Worm (Caenorhabditis elegans) whole organism, L4 larva: ENCODE data around the gene C08F11.12.

Experiments used
- F37D6.2 ChIP-seq: sonication (generic microtip); optimal IDR thresholded peaks from 2 replicates; lab custom pipeline; 2016; ENCODE audit warnings: mild to moderate bottlenecking, missing genetic modification characterization, missing compliant biosample characterization
- F44E2.7 ChIP-seq: fragments of 200-800 bp; sonication (Bioruptor generic); IDR thresholded peaks from 2 replicates; pipeline ENCODE4 v2.1.2; 2022; ENCODE audit warnings: missing genetic modification characterization, missing compliant biosample characterization
- F49E8.2 ChIP-seq: sonication (generic microtip); optimal IDR thresholded peaks from 2 replicates; lab custom pipeline; 2016; ENCODE audit warnings: missing compliant biosample characterization, mild to moderate bottlenecking, missing genetic modification characterization, borderline replicate concordance
- T20F7.1 ChIP-seq: fragments of 200-800 bp; sonication (Bioruptor generic); optimal IDR thresholded peaks from 2 replicates; lab custom pipeline; 2018; ENCODE audit warnings: mild to moderate bottlenecking, missing genetic modification characterization, missing compliant biosample characterization
- ZK546.5 ChIP-seq, 2 experiments: sonication (generic microtip); optimal IDR thresholded peaks; 2 replicates each; lab custom pipeline; 2017; ENCODE audit warnings: missing biosample characterization in 2 of 2, missing genetic modification characterization in 2 of 2
- attf-4 ChIP-seq: sonication (generic microtip); optimal IDR thresholded peaks from 3 replicates; lab custom pipeline; 2017; ENCODE audit warnings: missing biosample characterization, missing genetic modification characterization
- ceh-20 ChIP-seq: fragments of 200-800 bp; sonication (Bioruptor generic); IDR thresholded peaks from 2 replicates; pipeline ENCODE4 v1.3.6; 2022; ENCODE audit warnings: missing genetic modification reagents, missing genetic modification characterization, missing compliant biosample characterization
- ceh-32 ChIP-seq: sonication (generic microtip); optimal IDR thresholded peaks from 2 replicates; lab custom pipeline; 2016; ENCODE audit warnings: mild to moderate bottlenecking, missing genetic modification characterization, missing compliant biosample characterization; ENCODE audit not compliant: poor library complexity
- cey-2 ChIP-seq: sonication (generic microtip); optimal IDR thresholded peaks from 3 replicates; lab custom pipeline; 2017; ENCODE audit warnings: missing genetic modification characterization, mild to moderate bottlenecking, missing compliant biosample characterization, antibody characterized with exemption, borderline replicate concordance; ENCODE audit not compliant: insufficient read depth
- ctbp-1 ChIP-seq: fragments of 200-800 bp; sonication (Bioruptor generic); IDR thresholded peaks from 2 replicates; pipeline ENCODE4 v1.3.6; 2022; ENCODE audit warnings: missing genetic modification reagents, missing genetic modification characterization, missing compliant biosample characterization
- fos-1 ChIP-seq: fragments of 150-350 bp; optimal IDR thresholded peaks from 2 replicates; lab custom pipeline; 2014; ENCODE audit warnings: missing biosample characterization, missing genetic modification characterization
- hlh-11 ChIP-seq: fragments of 200-800 bp; sonication (Bioruptor generic); optimal IDR thresholded peaks from 2 replicates; lab custom pipeline; 2018; ENCODE audit warnings: mild to moderate bottlenecking, missing genetic modification characterization, missing compliant biosample characterization
- hlh-30 ChIP-seq: sonication (generic microtip); optimal IDR thresholded peaks from 2 replicates; lab custom pipeline; 2017; ENCODE audit warnings: antibody characterized with exemption, mild to moderate bottlenecking, missing genetic modification characterization, missing compliant biosample characterization; ENCODE audit not compliant: insufficient read depth
- jun-1 ChIP-seq: fragments of 150-350 bp; optimal IDR thresholded peaks from 2 replicates; lab custom pipeline; 2014; ENCODE audit warnings: missing biosample characterization, missing genetic modification reagents, missing genetic modification characterization
- lin-1 ChIP-seq: fragments of 200-800 bp; sonication (Bioruptor generic); IDR thresholded peaks from 2 replicates; pipeline ENCODE4 v1.3.6; 2022; ENCODE audit warnings: missing genetic modification reagents, missing genetic modification characterization, missing compliant biosample characterization
- lin-13 ChIP-seq: fragments of 150-350 bp; optimal IDR thresholded peaks from 2 replicates; lab custom pipeline; 2014; ENCODE audit warnings: missing biosample characterization, missing genetic modification reagents, missing genetic modification characterization
- lin-15B ChIP-seq: fragments of 150-350 bp; sonication (generic microtip); optimal IDR thresholded peaks from 3 replicates; lab custom pipeline; 2014; ENCODE audit warnings: missing biosample characterization, missing genetic modification characterization
- lin-29 ChIP-seq: fragments of 200-800 bp; sonication (Bioruptor generic); IDR thresholded peaks from 2 replicates; pipeline ENCODE4 v1.3.6; 2022; ENCODE audit warnings: missing genetic modification reagents, missing genetic modification characterization, missing compliant biosample characterization
- lin-38 ChIP-seq: fragments of 200-800 bp; sonication (Bioruptor generic); IDR thresholded peaks from 2 replicates; pipeline ENCODE4 v1.3.6; 2022; ENCODE audit warnings: missing genetic modification reagents, missing genetic modification characterization, missing compliant biosample characterization
- mdl-1 ChIP-seq, 2 experiments: fragments of 150-350 bp in 1 of 2; sonication (generic microtip) in 1 of 2; optimal IDR thresholded peaks; 2 replicates each; lab custom pipeline; 2014 to 2017; ENCODE audit warnings: missing biosample characterization in 2 of 2, missing genetic modification characterization in 2 of 2
- mep-1 ChIP-seq: fragments of 150-350 bp; sonication (generic microtip); optimal IDR thresholded peaks from 3 replicates; lab custom pipeline; 2014; ENCODE audit warnings: missing biosample characterization, missing genetic modification characterization
- mes-2 ChIP-seq: sonication (generic microtip); optimal IDR thresholded peaks from 2 replicates; lab custom pipeline; 2016; ENCODE audit warnings: missing genotype, mild to moderate bottlenecking, missing genetic modification characterization, missing compliant biosample characterization; ENCODE audit not compliant: poor library complexity, severe bottlenecking
- mxl-2 ChIP-seq: fragments of 200-800 bp; sonication (Bioruptor generic); conservative IDR thresholded peaks from 2 replicates; pipeline ENCODE4 v1.3.6; 2022; ENCODE audit warnings: missing genetic modification reagents, missing genetic modification characterization, missing compliant biosample characterization
- nhr-102 ChIP-seq: sonication (generic microtip); optimal IDR thresholded peaks from 2 replicates; lab custom pipeline; 2016; ENCODE audit warnings: mild to moderate bottlenecking, missing genetic modification characterization, moderate library complexity, missing compliant biosample characterization
- nhr-237 ChIP-seq: sonication (generic microtip); optimal IDR thresholded peaks from 2 replicates; lab custom pipeline; 2017; ENCODE audit warnings: missing biosample characterization, missing genetic modification characterization
- nhr-41 ChIP-seq: fragments of 200-800 bp; sonication (Bioruptor generic); IDR thresholded peaks from 2 replicates; pipeline ENCODE4 v1.3.6; 2022; ENCODE audit warnings: missing genetic modification reagents, missing genetic modification characterization, missing compliant biosample characterization
- nhr-76 ChIP-seq: fragments of 150-350 bp; optimal IDR thresholded peaks from 2 replicates; lab custom pipeline; 2014; ENCODE audit warnings: missing biosample characterization, missing genetic modification characterization
- nhr-77 ChIP-seq: fragments of 150-350 bp; optimal IDR thresholded peaks from 2 replicates; lab custom pipeline; 2014; ENCODE audit warnings: missing biosample characterization, missing genetic modification characterization
- pha-4 ChIP-seq, 2 experiments: fragments of 150-350 bp in 1 of 2; fragments of 200-800 bp in 1 of 2; sonication (Bioruptor generic) in 1 of 2; IDR thresholded peaks in 1 of 2; optimal IDR thresholded peaks in 1 of 2; 2 replicates each; pipeline versions ENCODE4 v1.3.6 to Lab custom; 2014 to 2022; ENCODE audit warnings: missing genetic modification characterization in 2 of 2, missing genetic modification reagents in 2 of 2, missing biosample characterization in 1 of 2, missing compliant biosample characterization in 1 of 2
- php-3 ChIP-seq: fragments of 200-800 bp; sonication (Bioruptor generic); IDR thresholded peaks from 2 replicates; pipeline ENCODE4 v1.3.6; 2022; ENCODE audit warnings: missing genetic modification reagents, missing genetic modification characterization, missing compliant biosample characterization
- pqm-1 ChIP-seq: sonication (generic microtip); optimal IDR thresholded peaks from 2 replicates; lab custom pipeline; 2017; ENCODE audit warnings: missing biosample characterization, missing genetic modification characterization
- rbr-2 ChIP-seq: sonication (generic microtip); optimal IDR thresholded peaks from 2 replicates; lab custom pipeline; 2016; ENCODE audit warnings: missing genotype, missing genetic modification characterization, missing compliant biosample characterization
- set-16 ChIP-seq: fragments of 200-800 bp; sonication (Bioruptor generic); IDR thresholded peaks from 2 replicates; pipeline ENCODE4 v1.3.6; 2022; ENCODE audit warnings: missing genetic modification reagents, missing genetic modification characterization, missing compliant biosample characterization
- snpc-4 ChIP-seq: fragments of 150-350 bp; optimal IDR thresholded peaks from 2 replicates; lab custom pipeline; 2014; ENCODE audit warnings: missing biosample characterization, missing genetic modification characterization
- tra-1 ChIP-seq: fragments of 200-800 bp; sonication (Bioruptor generic); IDR thresholded peaks from 2 replicates; pipeline ENCODE4 v1.3.6; 2022; ENCODE audit warnings: missing genetic modification reagents, missing genetic modification characterization, missing compliant biosample characterization
- unc-130 ChIP-seq: sonication (generic microtip); optimal IDR thresholded peaks from 2 replicates; lab custom pipeline; 2016; ENCODE audit warnings: missing genetic modification reagents, missing genetic modification characterization, missing compliant biosample characterization
- unc-39 ChIP-seq: sonication (generic microtip); optimal IDR thresholded peaks from 2 replicates; lab custom pipeline; 2017; ENCODE audit warnings: missing biosample characterization, missing genetic modification characterization
- unc-62 ChIP-seq, 3 experiments: fragments of 150-350 bp in 1 of 3; sonication (generic microtip); optimal IDR thresholded peaks in 2 of 3; peaks in 1 of 3; 1 replicate in 1 of 3; 2 replicates in 2 of 3; lab custom pipeline; 2014 to 2017; ENCODE audit warnings: missing biosample characterization in 3 of 3, missing genetic modification characterization in 3 of 3, missing genetic modification reagents in 3 of 3, missing genotype in 1 of 3
- vab-7 ChIP-seq: fragments of 200-800 bp; sonication (Bioruptor generic); IDR thresholded peaks from 2 replicates; pipeline ENCODE4 v1.3.6; 2022; ENCODE audit warnings: missing genetic modification reagents, missing genetic modification characterization, missing compliant biosample characterization
- zfp-2 ChIP-seq: sonication (generic microtip); optimal IDR thresholded peaks from 2 replicates; lab custom pipeline; 2016; ENCODE audit warnings: mild to moderate bottlenecking, missing genetic modification characterization, missing compliant biosample characterization

The C08F11.12 gene

ce11 chrIV:13695302-13695701 lies 44.0 kb upstream of the C08F11.12 start:
- TF ChIP-seq ctbp-1 (no peak), lin-13 (GFP tag; lab: Kevin White, UChicago) (no peak), ceh-32 (no peak), mes-2 (tag; lab: Kevin White, UChicago) (no peak), snpc-4 (tag; lab: Kevin White, UChicago) (no peak), ceh-20 (no peak), mdl-1 (tag; optimal IDR thresholded peaks at IDR 0.05; lab: Kevin White, UChicago) (no peak), set-16 (no peak), F37D6.2 (tag; lab: Kevin White, UChicago) (no peak), mep-1 (tag; lab: Kevin White, UChicago) (no peak), zfp-2 (tag; lab: Kevin White, UChicago) (no peak), rbr-2 (tag; lab: Kevin White, UChicago) (no peak), F44E2.7 (GFP tag; lab: Robert Waterston, UW) (no peak), lin-15B (tag; lab: Kevin White, UChicago) (no peak), lin-1 (GFP tag; lab: Robert Waterston, UW) (no peak), lin-29 (GFP tag; lab: Robert Waterston, UW) (no peak), jun-1 (tag; lab: Kevin White, UChicago) (no peak)

- TF ChIP-seq unc-62 (GFP tag; optimal IDR thresholded peaks at IDR 0.05 in 1 of 2; lab: Kevin White, UChicago) (peak in 1 of 2 experiments; percentile 97), unc-62 (tag; optimal IDR thresholded peaks at IDR 0.05; lab: Kevin White, UChicago) (peak; percentile 17), ZK546.5 (tag; optimal IDR thresholded peaks at IDR 0.05; lab: Kevin White, UChicago) (no peak), cey-2 (tag; lab: Kevin White, UChicago) (no peak), unc-39 (tag; lab: Kevin White, UChicago) (no peak), nhr-77 (no peak), ceh-20 (peak; percentile 86), tra-1 (GFP tag; lab: Robert Waterston, UW) (0 out of 2 replicates have a peak, but pooled peaks have one; percentile 15), vab-7 (GFP tag; lab: Robert Waterston, UW) (peak; percentile 27; the same call in 1 of the 2 replicates), T20F7.1 (GFP tag; lab: Kevin White, UChicago) (no peak), attf-4 (tag; lab: Kevin White, UChicago) (no peak), nhr-237 (tag; lab: Kevin White, UChicago) (no peak), fos-1 (tag; lab: Kevin White, UChicago) (no peak)
Measured at ce11 chrIV:13694600-13694999, 43.3 kb upstream of the C08F11.12 start.

ce11 chrIV:13693976-13694375 lies 42.7 kb upstream of the C08F11.12 start:
- TF ChIP-seq lin-29 (GFP tag; lab: Robert Waterston, UW) (no peak), unc-130 (GFP tag; lab: Kevin White, UChicago) (no peak), lin-15B (tag; lab: Kevin White, UChicago) (no peak), mep-1 (tag; lab: Kevin White, UChicago) (no peak), pha-4 (GFP tag; IDR thresholded peaks at IDR 0.05; lab: Robert Waterston, UW) (no peak), pha-4 (tag; optimal IDR thresholded peaks at IDR 0.05; lab: Kevin White, UChicago) (no peak), mxl-2 (GFP tag; lab: Robert Waterston, UW) (no peak), hlh-11 (tag; lab: Kevin White, UChicago) (no peak), pqm-1 (tag; lab: Kevin White, UChicago) (no peak), nhr-76 (tag; lab: Kevin White, UChicago) (no peak), nhr-41 (no peak), hlh-30 (tag; lab: Kevin White, UChicago) (no peak), snpc-4 (tag; lab: Kevin White, UChicago) (no peak), lin-38 (no peak), php-3 (no peak), F49E8.2 (tag; lab: Kevin White, UChicago) (no peak), nhr-102 (tag; lab: Kevin White, UChicago) (no peak)
